Fruit fly (Drosophila melanogaster): ENCODE results near the gene CG12539.

- TF ChIP-seq kay (GFP tag; ENCODE audit: borderline replicate concordance) (no peak), Mnt (GFP tag; optimal IDR thresholded peaks at IDR 0.05) (no peak), bab1 (GFP tag; optimal IDR thresholded peaks at IDR 0.05) (no peak), pad (GFP tag; optimal IDR thresholded peaks at IDR 0.05) (no peak), cnc (optimal IDR thresholded peaks at IDR 0.05) (no peak), ovo (GFP tag; optimal IDR thresholded peaks at IDR 0.05) (no peak), Crg-1 (GFP tag; optimal IDR thresholded peaks at IDR 0.05) (no peak), CG7101 (tag; optimal IDR thresholded peaks at IDR 0.05) (no peak), CG33017 (tag; optimal IDR thresholded peaks at IDR 0.05) (no peak)
Measured at dm6 chrX:14836425-14836824, 8.1 kb downstream of the CG12539 start, which contains the start of gene CG14410.

Data from whole organism, adult.